Fruit fly (Drosophila melanogaster): ENCODE measurements around the gene tap.

tap gene

dm6 chr3L:17379311-17379710 lies 19.8 kb downstream of the tap start, which contains the start of gene Cad74A (continued):
- TF ChIP-seq Abd-B (GFP tag; optimal IDR thresholded peaks at IDR 0.05) = no peak
- TF ChIP-seq Myc (optimal IDR thresholded peaks at IDR 0.05) = peak; percentile 50
- TF ChIP-seq brk (GFP tag; optimal IDR thresholded peaks at IDR 0.05) = no peak
- no peak for TF ChIP-seq Hnf4 (GFP tag; optimal IDR thresholded peaks at IDR 0.05)
- no peak for TF ChIP-seq CG32264 (GFP tag; optimal IDR thresholded peaks at IDR 0.05)
- TF ChIP-seq Rel (GFP tag; optimal IDR thresholded peaks at IDR 0.05) = no peak
- TF ChIP-seq Rel (tag; optimal IDR thresholded peaks at IDR 0.05) = no peak
- peak; percentile 87 for TF ChIP-seq psq (GFP tag; optimal IDR thresholded peaks at IDR 0.05)
- TF ChIP-seq CG9705 (GFP tag; optimal IDR thresholded peaks at IDR 0.05) = no peak
- TF ChIP-seq h (GFP tag; optimal IDR thresholded peaks at IDR 0.05) = no peak
- TF ChIP-seq HLH106 (tag; optimal IDR thresholded peaks at IDR 0.05) = no peak
- TF ChIP-seq GATAd (GFP tag; optimal IDR thresholded peaks at IDR 0.05) = no peak

- no peak for TF ChIP-seq GATAd (GFP tag; optimal IDR thresholded peaks at IDR 0.05)
Measured at dm6 chr3L:17381990-17382389, 22.5 kb downstream of the tap start.

DNA sequence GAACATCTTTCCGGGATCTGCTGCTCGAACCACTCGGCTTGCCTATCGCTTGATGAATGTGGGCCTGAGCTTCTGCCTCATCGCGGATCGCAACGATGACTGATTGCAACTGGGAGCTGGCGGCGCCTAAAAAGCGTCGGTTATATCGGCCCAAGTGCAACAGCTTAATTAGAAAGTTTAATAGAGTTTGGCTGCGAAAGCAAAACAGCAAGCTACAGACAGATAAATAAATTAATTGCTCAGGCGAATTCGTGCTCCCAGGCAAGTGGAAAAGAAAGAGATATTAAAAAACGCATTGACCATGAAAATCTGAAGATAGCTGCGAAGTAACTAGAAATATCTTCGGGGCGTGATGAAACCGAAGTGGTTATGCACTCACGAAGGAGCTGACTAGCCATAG lies 23.1 kb downstream of the tap start, which contains the start of gene CG13728:
Gene CG13728 (minus strand): TSS at position 101 of the 400 bp plus-strand sequence.
- TF ChIP-seq jim (GFP tag; optimal IDR thresholded peaks at IDR 0.05) = no peak
- no peak for TF ChIP-seq woc (GFP tag; optimal IDR thresholded peaks at IDR 0.05)
- no peak for TF ChIP-seq HLH106 (tag; optimal IDR thresholded peaks at IDR 0.05)
- no peak for TF ChIP-seq dmrt93B (GFP tag; optimal IDR thresholded peaks at IDR 0.05)
- TF ChIP-seq Rel (GFP tag; optimal IDR thresholded peaks at IDR 0.05) = no peak
- TF ChIP-seq Rel (tag; optimal IDR thresholded peaks at IDR 0.05) = no peak

- TF ChIP-seq pan (optimal IDR thresholded peaks at IDR 0.05) = no peak
Measured at dm6 chr3L:17383285-17383684, 23.8 kb downstream of the tap start.

- TF ChIP-seq br (GFP tag; optimal IDR thresholded peaks at IDR 0.05) = no peak
- no peak for TF ChIP-seq rgr (GFP tag; optimal IDR thresholded peaks at IDR 0.05)
- no peak for TF ChIP-seq jim (GFP tag; optimal IDR thresholded peaks at IDR 0.05)
- no peak for TF ChIP-seq Jra (GFP tag; optimal IDR thresholded peaks at IDR 0.05)
- no peak for TF ChIP-seq sv (GFP tag; optimal IDR thresholded peaks at IDR 0.05)
- TF ChIP-seq fru (GFP tag; optimal IDR thresholded peaks at IDR 0.05) = no peak
- no peak for TF ChIP-seq Mio (GFP tag; optimal IDR thresholded peaks at IDR 0.05)
- no peak for TF ChIP-seq Sp1 (GFP tag; optimal IDR thresholded peaks at IDR 0.05)
- TF ChIP-seq Hr83 (GFP tag; optimal IDR thresholded peaks at IDR 0.05; ENCODE audit: poor library complexity, severe bottlenecking) = no peak
- TF ChIP-seq HLH106 (tag; optimal IDR thresholded peaks at IDR 0.05) = no peak
Measured at dm6 chr3L:17383714-17384113, 24.2 kb downstream of the tap start.

- TF ChIP-seq brk (GFP tag; optimal IDR thresholded peaks at IDR 0.05) = no peak
- TF ChIP-seq usp (GFP tag; optimal IDR thresholded peaks at IDR 0.05) = no peak
- TF ChIP-seq CrebA (GFP tag; optimal IDR thresholded peaks at IDR 0.05; ENCODE audit: borderline replicate concordance) = no peak
- TF ChIP-seq Dif (GFP tag; optimal IDR thresholded peaks at IDR 0.05; ENCODE audit: partially characterized antibody) = no peak
- TF ChIP-seq br (GFP tag; optimal IDR thresholded peaks at IDR 0.05) = no peak
- no peak for TF ChIP-seq Myc (optimal IDR thresholded peaks at IDR 0.05)
- TF ChIP-seq pan (optimal IDR thresholded peaks at IDR 0.05) = no peak
- TF ChIP-seq HLH106 (tag; optimal IDR thresholded peaks at IDR 0.05) = no peak
- TF ChIP-seq tai (GFP tag; optimal IDR thresholded peaks at IDR 0.05) = no peak
- no peak for TF ChIP-seq Mio (GFP tag; optimal IDR thresholded peaks at IDR 0.05)
- no peak for TF ChIP-seq dsf (GFP tag; optimal IDR thresholded peaks at IDR 0.05; ENCODE audit: borderline replicate concordance)
Measured at dm6 chr3L:17386612-17387382, 27.3 kb downstream of the tap start.

- peak; percentile 6 for TF ChIP-seq GATAd (GFP tag; optimal IDR thresholded peaks at IDR 0.05)
- TF ChIP-seq ey (GFP tag; optimal IDR thresholded peaks at IDR 0.05) = no peak
Measured at dm6 chr3L:17388895-17389294, 29.4 kb downstream of the tap start, which contains the start of gene CG13731. TSS of gene CG13731 (minus strand) at chr3L:17388956.
